Fruit fly (Drosophila melanogaster) whole organism, larva: ENCODE data around the gene CG9135.

ENCODE experiments used
- noc ChIP-seq: fragments of 200-800 bp; sonication (Bioruptor generic); optimal IDR thresholded peaks from 3 replicates; lab custom pipeline; 2019; ENCODE audit warnings: missing biosample characterization, mild to moderate bottlenecking, missing genetic modification characterization, moderate library complexity

CG9135 gene

DNA sequence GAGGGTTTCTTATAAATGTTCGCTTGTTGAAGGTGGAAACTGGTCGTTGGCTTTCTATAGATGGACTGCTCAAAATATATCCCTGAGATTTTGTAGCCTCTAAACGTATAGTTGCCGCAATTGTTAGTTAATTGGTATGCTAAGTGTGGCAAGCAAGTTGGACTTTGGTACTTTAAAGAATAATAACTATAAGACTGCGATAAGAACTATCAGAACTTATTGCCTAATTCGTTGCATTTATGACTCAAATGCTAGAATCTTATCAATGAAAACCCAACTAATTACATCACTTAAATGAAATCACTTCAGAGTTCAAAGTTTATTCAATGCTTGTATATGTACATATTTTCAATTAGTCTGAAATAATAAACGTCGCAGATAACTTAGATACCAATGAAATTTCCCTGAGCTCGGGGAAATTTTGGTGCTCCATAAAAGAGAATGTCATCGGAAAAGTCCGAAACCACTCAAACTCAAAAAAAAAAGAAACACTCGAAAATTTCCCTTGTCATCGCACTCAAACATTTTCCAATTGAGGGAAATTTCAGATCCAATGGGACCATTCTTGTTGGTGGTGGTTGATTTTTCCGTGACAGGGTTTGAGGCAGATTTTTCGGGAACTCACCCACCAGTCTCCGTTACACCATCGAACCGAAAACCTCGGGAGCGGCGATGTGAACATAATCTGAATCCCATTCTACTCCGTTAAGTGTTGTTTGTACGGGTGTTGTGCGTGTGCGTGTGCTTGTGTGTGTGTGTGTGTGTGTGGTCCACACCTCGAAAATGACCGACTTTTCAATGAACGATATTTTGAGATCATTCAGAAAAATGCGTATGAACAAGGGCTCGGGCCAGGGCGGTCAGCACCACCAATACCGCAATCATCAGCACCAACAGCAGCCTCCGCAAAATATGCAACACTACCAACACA is 40.5 kb downstream of the CG9135 start, which contains the start of gene CG45075:
Gene CG45075, plus strand, starts transcription at position 627 of the 931 bp plus-strand sequence.
- no peak for TF ChIP-seq noc (tag; lab: Kevin White, UChicago)

DNA sequence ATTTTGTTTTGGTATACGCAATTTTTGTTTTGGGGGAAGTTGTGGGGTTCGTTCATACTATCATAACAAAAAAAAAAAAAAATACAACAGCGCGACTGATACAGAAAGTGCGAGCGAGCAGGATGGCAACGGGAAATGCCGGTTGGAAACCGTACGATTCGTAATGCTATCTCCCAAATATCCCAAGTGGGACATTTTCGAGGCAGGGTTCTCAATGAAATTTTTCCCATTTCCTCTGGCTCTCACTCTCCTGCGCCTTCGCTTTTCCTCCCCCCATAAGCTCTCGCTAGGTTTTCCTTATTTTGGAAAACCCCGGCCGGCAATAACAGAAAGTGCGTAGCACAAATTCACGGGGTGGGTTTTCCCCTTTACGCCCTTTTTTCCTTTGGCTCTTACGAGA is 41.7 kb downstream of the CG9135 start:
- TF ChIP-seq noc (tag; lab: Kevin White, UChicago), result no peak

DNA sequence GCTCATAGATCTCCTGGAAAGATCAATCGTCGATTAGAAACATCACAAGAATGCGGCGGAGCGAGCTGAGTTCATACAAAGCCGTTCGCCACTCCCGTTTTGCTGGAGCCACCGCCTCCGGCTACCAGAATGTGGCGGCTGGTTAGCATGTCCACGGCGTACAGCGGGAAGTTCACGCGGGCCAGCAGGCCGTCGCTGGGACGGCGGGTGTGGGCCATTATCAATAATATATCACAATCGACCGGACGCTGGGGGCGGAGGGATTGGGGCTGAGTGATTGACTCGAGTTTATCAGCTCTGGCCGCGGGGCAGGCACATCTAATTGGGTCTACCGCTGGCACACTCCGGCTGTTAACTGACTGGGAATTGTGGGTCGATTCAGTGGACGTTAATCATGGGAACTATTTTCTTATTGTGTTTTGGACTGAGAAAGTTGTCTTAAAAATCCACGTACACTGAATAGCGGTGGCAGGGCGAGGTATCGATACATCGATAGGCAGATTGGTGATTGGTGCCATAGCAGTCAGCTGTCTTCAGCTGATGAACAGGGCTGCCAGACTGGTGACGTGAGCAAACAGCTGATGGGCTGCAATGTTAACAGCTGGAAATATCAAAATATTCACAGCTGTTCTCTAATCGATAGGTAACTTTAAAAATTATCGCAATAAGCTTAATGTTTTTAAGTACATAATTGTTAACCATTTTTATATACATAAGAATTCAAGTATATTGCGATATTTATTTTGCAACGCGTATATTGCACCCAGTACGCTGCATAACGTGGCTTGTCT is 48.1 kb downstream of the CG9135 start, which contains the start of gene CG9175:
Gene CG9175, minus strand, starts transcription at position 488 of the 791 bp plus-strand sequence.
- peak; percentile 56 for TF ChIP-seq noc (tag; lab: Kevin White, UChicago)

DNA sequence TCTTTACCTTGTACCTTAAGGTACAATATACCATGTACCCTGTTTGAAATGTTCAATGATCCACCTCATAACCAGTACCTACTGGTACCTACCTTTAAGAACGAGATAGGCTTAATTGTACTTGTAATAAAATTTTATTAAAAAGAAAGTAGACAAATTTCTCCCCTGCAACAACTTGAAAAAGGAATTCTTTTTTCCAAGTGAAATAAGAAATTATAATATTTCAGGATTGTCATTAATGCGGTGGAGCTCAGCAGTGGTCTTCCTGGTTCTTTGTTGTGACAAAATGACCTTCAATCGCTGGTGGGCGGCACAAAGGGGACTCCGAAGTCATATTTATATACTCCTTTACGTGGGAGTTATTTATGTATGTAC is 48.7 kb downstream of the CG9135 start:
- no peak for TF ChIP-seq noc (tag; lab: Kevin White, UChicago)

DNA sequence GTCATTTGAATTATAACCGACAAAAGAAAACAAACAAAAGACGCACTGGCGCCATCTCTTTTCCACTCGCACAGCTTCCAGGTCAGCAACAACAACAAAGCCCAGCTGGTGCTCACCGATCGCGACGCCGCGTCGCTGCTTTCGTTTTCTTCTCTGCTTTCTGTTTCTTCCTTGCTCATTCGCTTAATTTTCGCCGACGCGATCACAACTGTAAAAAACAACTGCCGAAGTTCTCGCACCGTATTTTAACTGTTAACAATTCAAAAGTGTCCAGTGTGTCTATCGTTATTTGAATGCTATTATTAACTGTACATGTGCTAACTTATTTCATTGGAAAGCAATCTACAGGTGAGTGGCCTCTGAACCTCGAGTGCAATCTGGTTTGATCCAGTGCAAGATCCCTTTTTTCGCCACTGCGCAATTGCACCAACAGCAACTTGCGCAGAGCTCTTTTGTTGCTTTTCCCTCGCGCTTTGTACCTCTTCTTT is 49.6 kb downstream of the CG9135 start, which contains the start of gene stai:
Gene stai, plus strand, starts transcription at position 176 of the 488 bp plus-strand sequence.
- no peak for TF ChIP-seq noc (tag; lab: Kevin White, UChicago)
